Fruit fly (Drosophila melanogaster): ENCODE measurements around the gene CG8478.

Gene CG8478

DNA sequence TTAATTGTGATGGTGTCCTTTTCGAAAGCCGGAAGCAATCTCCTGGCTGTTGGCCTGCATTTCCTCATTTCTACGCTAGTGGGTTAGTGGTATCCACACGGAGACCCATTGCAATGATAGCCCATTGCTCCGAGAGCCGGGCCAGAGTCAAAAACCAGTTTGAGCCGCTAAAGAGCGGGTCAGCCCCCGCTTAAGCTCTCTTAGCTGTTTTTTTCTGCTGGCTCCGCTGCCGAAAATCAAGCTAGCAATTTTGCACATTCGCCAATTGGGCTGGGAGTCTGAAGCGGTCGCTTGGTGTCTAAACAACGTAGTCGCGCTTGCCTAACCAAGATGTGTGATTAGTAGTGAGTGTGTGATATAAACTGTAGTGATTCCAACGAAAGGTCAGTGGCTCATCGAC lies 16.3 kb downstream of the CG8478 start, which contains the start of gene CG12947:
Gene CG12947 (plus strand): TSS at position 301 of the 400 bp plus-strand sequence.
- TF ChIP-seq CG13204 (GFP tag; optimal IDR thresholded peaks at IDR 0.05) = no peak
- TF ChIP-seq CG4496 (GFP tag; IDR thresholded peaks at IDR 0.05) = peak; percentile 21; the same call in 1 of the 3 replicates
- TF ChIP-seq CG15710 (tag; optimal IDR thresholded peaks at IDR 0.05) = no peak
- TF ChIP-seq EcR (GFP tag; optimal IDR thresholded peaks at IDR 0.05) = peak; percentile 30
- TF ChIP-seq fd96Ca (GFP tag; IDR thresholded peaks at IDR 0.05) = no peak
- TF ChIP-seq rn (GFP tag; IDR thresholded peaks at IDR 0.05) = no peak
- 0 out of 2 replicates have a peak, but pooled peaks have one; percentile 12 for TF ChIP-seq CG32121 (GFP tag; IDR thresholded peaks at IDR 0.05)
- no peak for TF ChIP-seq CG8301 (tag; optimal IDR thresholded peaks at IDR 0.05)
- TF ChIP-seq Pif1A (GFP tag; optimal IDR thresholded peaks at IDR 0.05) = no peak
- TF ChIP-seq Snoo (tag; optimal IDR thresholded peaks at IDR 0.05) = no peak
- TF ChIP-seq CG34367 (tag; optimal IDR thresholded peaks at IDR 0.05) = no peak

DNA sequence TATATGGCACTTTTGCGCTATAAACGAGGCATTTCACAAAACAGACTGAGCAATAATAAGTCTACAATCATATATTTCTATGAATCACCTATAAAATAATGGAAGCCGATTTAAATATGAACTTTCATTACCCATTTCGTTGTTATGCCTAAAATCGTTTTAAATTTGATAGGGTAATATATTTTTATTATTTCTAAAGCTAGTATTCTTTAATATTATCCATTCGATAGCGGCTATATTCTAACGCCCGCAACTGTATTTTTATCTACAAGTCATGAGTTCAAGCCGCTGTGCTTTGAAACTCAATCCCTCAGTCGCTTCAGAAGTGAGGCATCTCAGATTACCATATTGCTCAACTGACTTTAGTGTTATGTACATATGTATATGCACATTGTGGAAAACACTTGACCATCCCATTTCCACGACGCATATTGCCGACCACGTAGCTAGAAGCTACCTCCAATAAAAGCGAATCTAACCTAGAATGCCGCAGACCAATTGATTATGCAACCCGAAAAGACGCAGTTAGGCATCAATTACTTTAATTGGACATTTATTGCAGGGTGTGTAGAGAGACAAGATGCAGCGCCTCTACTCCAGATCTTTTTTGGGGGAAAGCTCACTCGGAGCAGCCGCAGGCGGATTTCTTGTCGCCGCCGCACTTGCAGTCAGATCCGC lies 19.9 kb downstream of the CG8478 start:
- no peak for TF ChIP-seq rn (GFP tag; IDR thresholded peaks at IDR 0.05)
- 0 out of 3 replicates have a peak, but pooled peaks have one; percentile 21 for TF ChIP-seq CG4496 (GFP tag; IDR thresholded peaks at IDR 0.05)
- peak; percentile 21 for TF ChIP-seq CG8159 (tag; optimal IDR thresholded peaks at IDR 0.05)
- no peak for TF ChIP-seq Pif1A (GFP tag; optimal IDR thresholded peaks at IDR 0.05)
- TF ChIP-seq CG15710 (tag; optimal IDR thresholded peaks at IDR 0.05) = no peak
- TF ChIP-seq EcR (GFP tag; optimal IDR thresholded peaks at IDR 0.05) = peak; percentile 8
- peak; percentile 3 for TF ChIP-seq CG9948 (tag; optimal IDR thresholded peaks at IDR 0.05)

dm6 chr3R:9784341-9785062 lies 21.1 kb downstream of the CG8478 start, which contains the start of the genes MtnA and CG8500:
TSS of gene MtnA (minus strand) at chr3R:9784370.
TSS of gene CG8500 (plus strand) at chr3R:9784653.
- no peak for TF ChIP-seq CG13204 (GFP tag; optimal IDR thresholded peaks at IDR 0.05)
- no peak for TF ChIP-seq CG15710 (tag; optimal IDR thresholded peaks at IDR 0.05)
- TF ChIP-seq CG17806 (tag; optimal IDR thresholded peaks at IDR 0.05) = no peak
- TF ChIP-seq rn (GFP tag; IDR thresholded peaks at IDR 0.05) = no peak
- TF ChIP-seq CG34367 (tag; optimal IDR thresholded peaks at IDR 0.05) = no peak
- TF ChIP-seq CG4496 (GFP tag; IDR thresholded peaks at IDR 0.05) = peak; percentile 64; the same call in 2 of the 3 replicates
- peak; percentile 11; the same call in 1 of the 2 replicates for TF ChIP-seq Ets98B (GFP tag; IDR thresholded peaks at IDR 0.05)
- no peak for TF ChIP-seq Snoo (tag; optimal IDR thresholded peaks at IDR 0.05)
- no peak for TF ChIP-seq gl (tag; optimal IDR thresholded peaks at IDR 0.05)
- TF ChIP-seq CG12605 (GFP tag; IDR thresholded peaks at IDR 0.05) = no peak
- no peak for TF ChIP-seq fd96Ca (GFP tag; IDR thresholded peaks at IDR 0.05)
- TF ChIP-seq CG32121 (GFP tag; IDR thresholded peaks at IDR 0.05) = no peak
- TF ChIP-seq CG10348 (GFP tag; IDR thresholded peaks at IDR 0.05) = no peak
- TF ChIP-seq D1 (tag; optimal IDR thresholded peaks at IDR 0.05) = no peak
- no peak for TF ChIP-seq CG9948 (tag; optimal IDR thresholded peaks at IDR 0.05)
- no peak for TF ChIP-seq Pif1B (GFP tag; optimal IDR thresholded peaks at IDR 0.05)

dm6 chr3R:9791177-9791806 lies 27.8 kb downstream of the CG8478 start, which contains the start of the genes CG12945 and CG8507:
TSS of gene CG12945 (minus strand) at chr3R:9791221.
TSS of gene CG8507 (plus strand) at chr3R:9791483.
- TF ChIP-seq Snoo (tag; optimal IDR thresholded peaks at IDR 0.05) (peak; percentile 25), Pif1A (GFP tag; optimal IDR thresholded peaks at IDR 0.05) (no peak), CG8301 (tag; optimal IDR thresholded peaks at IDR 0.05) (peak; percentile 28), CG14655 (GFP tag; optimal IDR thresholded peaks at IDR 0.05) (no peak), CG12605 (GFP tag; IDR thresholded peaks at IDR 0.05) (no peak), Pif1B (GFP tag; optimal IDR thresholded peaks at IDR 0.05) (no peak), CG10348 (GFP tag; IDR thresholded peaks at IDR 0.05) (no peak), CG9948 (tag; optimal IDR thresholded peaks at IDR 0.05) (peak; percentile 29), CG4496 (GFP tag; IDR thresholded peaks at IDR 0.05) (no peak), gl (tag; optimal IDR thresholded peaks at IDR 0.05) (no peak), fd96Ca (GFP tag; IDR thresholded peaks at IDR 0.05) (no peak), CG8159 (tag; optimal IDR thresholded peaks at IDR 0.05) (peak; percentile 61), Ets98B (GFP tag; IDR thresholded peaks at IDR 0.05) (no peak), CG13204 (GFP tag; optimal IDR thresholded peaks at IDR 0.05) (no peak), CG17806 (tag; optimal IDR thresholded peaks at IDR 0.05) (peak; percentile 11), rn (GFP tag; IDR thresholded peaks at IDR 0.05) (no peak), EcR (GFP tag; optimal IDR thresholded peaks at IDR 0.05) (peak; percentile 91), CG34367 (tag; optimal IDR thresholded peaks at IDR 0.05) (peak; percentile 6), CG32121 (GFP tag; IDR thresholded peaks at IDR 0.05) (no peak), D1 (tag; optimal IDR thresholded peaks at IDR 0.05) (no peak), CG15710 (tag; optimal IDR thresholded peaks at IDR 0.05) (peak; percentile 52)

dm6 chr3R:9793018-9793417 lies 29.6 kb downstream of the CG8478 start, which contains the start of gene CG8516:
TSS of gene CG8516 (plus strand) at chr3R:9793295.
- TF ChIP-seq D1 (tag; optimal IDR thresholded peaks at IDR 0.05) (no peak), CG8301 (tag; optimal IDR thresholded peaks at IDR 0.05) (peak; percentile 25), EcR (GFP tag; optimal IDR thresholded peaks at IDR 0.05) (peak; percentile 11), fd96Ca (GFP tag; IDR thresholded peaks at IDR 0.05) (no peak), CG34367 (tag; optimal IDR thresholded peaks at IDR 0.05) (no peak), CG13204 (GFP tag; optimal IDR thresholded peaks at IDR 0.05) (no peak), Pif1A (GFP tag; optimal IDR thresholded peaks at IDR 0.05) (no peak), rn (GFP tag; IDR thresholded peaks at IDR 0.05) (no peak), CG8159 (tag; optimal IDR thresholded peaks at IDR 0.05) (peak; percentile 35), CG4496 (GFP tag; IDR thresholded peaks at IDR 0.05) (no peak), CG10348 (GFP tag; IDR thresholded peaks at IDR 0.05) (no peak), CG14655 (GFP tag; optimal IDR thresholded peaks at IDR 0.05) (no peak), CG32121 (GFP tag; IDR thresholded peaks at IDR 0.05) (peak; percentile 53; the same call in 1 of the 2 replicates), Ets98B (GFP tag; IDR thresholded peaks at IDR 0.05) (peak; percentile 20; the same call in 1 of the 2 replicates), CG17806 (tag; optimal IDR thresholded peaks at IDR 0.05) (peak; percentile 34), CG9948 (tag; optimal IDR thresholded peaks at IDR 0.05) (no peak), CG15710 (tag; optimal IDR thresholded peaks at IDR 0.05) (peak; percentile 16), gl (tag; optimal IDR thresholded peaks at IDR 0.05) (no peak), CG12605 (GFP tag; IDR thresholded peaks at IDR 0.05) (no peak), Snoo (tag; optimal IDR thresholded peaks at IDR 0.05) (no peak), Pif1B (GFP tag; optimal IDR thresholded peaks at IDR 0.05) (no peak)
